Worm (Caenorhabditis elegans) whole organism, L4 larva: ENCODE results near the gene F22H10.2.
A peak's percentile ranks its signal among the peaks of the same experiment; 100 is the strongest.

Experiments used
- F37D6.2 ChIP-seq: sonication (generic microtip); optimal IDR thresholded peaks from 2 replicates; lab custom pipeline; 2016; ENCODE audit warnings: mild to moderate bottlenecking, missing genetic modification characterization, missing compliant biosample characterization
- T26A8.4 ChIP-seq: fragments of 200-800 bp; sonication (Bioruptor generic); IDR thresholded peaks from 2 replicates; pipeline ENCODE4 v1.3.6; 2022; ENCODE audit warnings: missing genetic modification characterization, missing compliant biosample characterization
- ama-1 ChIP-seq: fragments of 150-350 bp; optimal IDR thresholded peaks from 2 replicates; lab custom pipeline; 2014; ENCODE audit warnings: inconsistent platforms, mixed read lengths
- ceh-32 ChIP-seq: sonication (generic microtip); optimal IDR thresholded peaks from 2 replicates; lab custom pipeline; 2016; ENCODE audit warnings: mild to moderate bottlenecking, missing genetic modification characterization, missing compliant biosample characterization; ENCODE audit not compliant: poor library complexity
- ces-1 ChIP-seq: fragments of 150-350 bp; sonication (generic microtip); optimal IDR thresholded peaks from 4 replicates; lab custom pipeline; 2014; ENCODE audit warnings: missing biosample characterization, missing genetic modification reagents, missing genetic modification characterization
- ctbp-1 ChIP-seq: fragments of 200-800 bp; sonication (Bioruptor generic); IDR thresholded peaks from 2 replicates; pipeline ENCODE4 v1.3.6; 2022; ENCODE audit warnings: missing genetic modification reagents, missing genetic modification characterization, missing compliant biosample characterization
- daf-16 ChIP-seq, 3 experiments: sonication (generic microtip); optimal IDR thresholded peaks; 2 replicates each; lab custom pipeline; 2016 to 2017; ENCODE audit warnings: missing genetic modification characterization in 3 of 3, missing genetic modification reagents in 3 of 3, mild to moderate bottlenecking in 2 of 3, missing compliant biosample characterization in 2 of 3, missing biosample characterization in 1 of 3, moderate library complexity in 1 of 3
- dmd-6 ChIP-seq: fragments of 200-800 bp; sonication (Bioruptor generic); IDR thresholded peaks from 2 replicates; pipeline ENCODE4 v1.3.6; 2022; ENCODE audit warnings: missing genetic modification reagents, missing genetic modification characterization, missing compliant biosample characterization
- dpl-1 ChIP-seq: fragments of 150-350 bp; optimal IDR thresholded peaks from 2 replicates; lab custom pipeline; 2014; ENCODE audit warnings: missing biosample characterization, missing genetic modification reagents, missing genetic modification characterization
- dve-1 ChIP-seq: sonication (generic microtip); optimal IDR thresholded peaks from 2 replicates; lab custom pipeline; 2017; ENCODE audit warnings: antibody characterized with exemption, mild to moderate bottlenecking, missing genetic modification characterization, missing compliant biosample characterization; ENCODE audit not compliant: insufficient read depth
- fkh-10 ChIP-seq: fragments of 150-350 bp; optimal IDR thresholded peaks from 2 replicates; lab custom pipeline; 2014; ENCODE audit warnings: missing biosample characterization, missing genetic modification reagents, missing genetic modification characterization
- fos-1 ChIP-seq: fragments of 150-350 bp; optimal IDR thresholded peaks from 2 replicates; lab custom pipeline; 2014; ENCODE audit warnings: missing biosample characterization, missing genetic modification characterization
- gei-8 ChIP-seq: fragments of 200-800 bp; sonication (Bioruptor generic); optimal IDR thresholded peaks from 2 replicates; lab custom pipeline; 2018; ENCODE audit warnings: mild to moderate bottlenecking, missing genetic modification characterization, missing compliant biosample characterization
- hlh-11 ChIP-seq: fragments of 200-800 bp; sonication (Bioruptor generic); optimal IDR thresholded peaks from 2 replicates; lab custom pipeline; 2018; ENCODE audit warnings: mild to moderate bottlenecking, missing genetic modification characterization, missing compliant biosample characterization
- hlh-30 ChIP-seq: sonication (generic microtip); optimal IDR thresholded peaks from 2 replicates; lab custom pipeline; 2017; ENCODE audit warnings: antibody characterized with exemption, mild to moderate bottlenecking, missing genetic modification characterization, missing compliant biosample characterization; ENCODE audit not compliant: insufficient read depth
- lin-1 ChIP-seq: fragments of 200-800 bp; sonication (Bioruptor generic); IDR thresholded peaks from 2 replicates; pipeline ENCODE4 v1.3.6; 2022; ENCODE audit warnings: missing genetic modification reagents, missing genetic modification characterization, missing compliant biosample characterization
- lin-39 ChIP-seq: fragments of 150-350 bp; optimal IDR thresholded peaks from 2 replicates; lab custom pipeline; 2014; ENCODE audit warnings: missing biosample characterization, missing genetic modification reagents, missing genetic modification characterization
- lir-3 ChIP-seq: sonication (generic microtip); optimal IDR thresholded peaks from 2 replicates; lab custom pipeline; 2016; ENCODE audit warnings: mild to moderate bottlenecking, missing genetic modification characterization, missing compliant biosample characterization
- madf-9 ChIP-seq: fragments of 200-800 bp; sonication (Bioruptor generic); conservative IDR thresholded peaks from 2 replicates; pipeline ENCODE4 v1.3.6; 2022; ENCODE audit warnings: missing genetic modification reagents, missing genetic modification characterization, missing compliant biosample characterization
- mdl-1 ChIP-seq, 2 experiments: fragments of 150-350 bp in 1 of 2; sonication (generic microtip) in 1 of 2; optimal IDR thresholded peaks; 2 replicates each; lab custom pipeline; 2014 to 2017; ENCODE audit warnings: missing biosample characterization in 2 of 2, missing genetic modification characterization in 2 of 2
- mep-1 ChIP-seq: fragments of 150-350 bp; sonication (generic microtip); optimal IDR thresholded peaks from 3 replicates; lab custom pipeline; 2014; ENCODE audit warnings: missing biosample characterization, missing genetic modification characterization
- mes-2 ChIP-seq: sonication (generic microtip); optimal IDR thresholded peaks from 2 replicates; lab custom pipeline; 2016; ENCODE audit warnings: missing genotype, mild to moderate bottlenecking, missing genetic modification characterization, missing compliant biosample characterization; ENCODE audit not compliant: poor library complexity, severe bottlenecking
- mxl-3 ChIP-seq: fragments of 200-800 bp; sonication (Bioruptor generic); optimal IDR thresholded peaks from 2 replicates; lab custom pipeline; 2018; ENCODE audit warnings: mild to moderate bottlenecking, missing genetic modification characterization, missing compliant biosample characterization
- nhr-10 ChIP-seq: fragments of 150-350 bp; optimal IDR thresholded peaks from 2 replicates; lab custom pipeline; 2014; ENCODE audit warnings: missing biosample characterization, missing genetic modification characterization
- nhr-111 ChIP-seq: fragments of 200-800 bp; sonication (Bioruptor generic); optimal IDR thresholded peaks from 2 replicates; lab custom pipeline; 2018; ENCODE audit warnings: mild to moderate bottlenecking, missing genetic modification characterization, missing compliant biosample characterization
- nhr-28 ChIP-seq: fragments of 150-350 bp; optimal IDR thresholded peaks from 2 replicates; lab custom pipeline; 2014; ENCODE audit warnings: missing biosample characterization, missing genetic modification characterization
- nhr-41 ChIP-seq: fragments of 200-800 bp; sonication (Bioruptor generic); IDR thresholded peaks from 2 replicates; pipeline ENCODE4 v1.3.6; 2022; ENCODE audit warnings: missing genetic modification reagents, missing genetic modification characterization, missing compliant biosample characterization
- nhr-48 ChIP-seq: sonication (generic microtip); optimal IDR thresholded peaks from 2 replicates; lab custom pipeline; 2016; ENCODE audit warnings: mild to moderate bottlenecking, missing genetic modification characterization, missing compliant biosample characterization
- nhr-6 ChIP-seq: fragments of 150-350 bp; optimal IDR thresholded peaks from 2 replicates; lab custom pipeline; 2014; ENCODE audit warnings: missing biosample characterization, missing genetic modification characterization
- nhr-76 ChIP-seq: fragments of 150-350 bp; optimal IDR thresholded peaks from 2 replicates; lab custom pipeline; 2014; ENCODE audit warnings: missing biosample characterization, missing genetic modification characterization
- nhr-77 ChIP-seq: fragments of 150-350 bp; optimal IDR thresholded peaks from 2 replicates; lab custom pipeline; 2014; ENCODE audit warnings: missing biosample characterization, missing genetic modification characterization
- php-3 ChIP-seq: fragments of 200-800 bp; sonication (Bioruptor generic); IDR thresholded peaks from 2 replicates; pipeline ENCODE4 v1.3.6; 2022; ENCODE audit warnings: missing genetic modification reagents, missing genetic modification characterization, missing compliant biosample characterization
- pqm-1 ChIP-seq: sonication (generic microtip); optimal IDR thresholded peaks from 2 replicates; lab custom pipeline; 2017; ENCODE audit warnings: missing biosample characterization, missing genetic modification characterization
- sdz-12 ChIP-seq: fragments of 200-800 bp; sonication (Bioruptor generic); optimal IDR thresholded peaks from 2 replicates; lab custom pipeline; 2018; ENCODE audit warnings: mild to moderate bottlenecking, missing genetic modification characterization, missing compliant biosample characterization
- set-16 ChIP-seq: fragments of 200-800 bp; sonication (Bioruptor generic); IDR thresholded peaks from 2 replicates; pipeline ENCODE4 v1.3.6; 2022; ENCODE audit warnings: missing genetic modification reagents, missing genetic modification characterization, missing compliant biosample characterization
- snpc-1.2 ChIP-seq: fragments of 200-800 bp; sonication (Bioruptor generic); IDR thresholded peaks from 2 replicates; pipeline ENCODE4 v1.3.6; 2022; ENCODE audit warnings: missing genetic modification reagents, missing genetic modification characterization, missing compliant biosample characterization
- snpc-4 ChIP-seq: fragments of 150-350 bp; optimal IDR thresholded peaks from 2 replicates; lab custom pipeline; 2014; ENCODE audit warnings: missing biosample characterization, missing genetic modification characterization
- unc-130 ChIP-seq: sonication (generic microtip); optimal IDR thresholded peaks from 2 replicates; lab custom pipeline; 2016; ENCODE audit warnings: missing genetic modification reagents, missing genetic modification characterization, missing compliant biosample characterization
- unc-62 ChIP-seq, 3 experiments: fragments of 150-350 bp in 1 of 3; sonication (generic microtip); optimal IDR thresholded peaks in 2 of 3; peaks in 1 of 3; 1 replicate in 1 of 3; 2 replicates in 2 of 3; lab custom pipeline; 2014 to 2017; ENCODE audit warnings: missing biosample characterization in 3 of 3, missing genetic modification characterization in 3 of 3, missing genetic modification reagents in 3 of 3, missing genotype in 1 of 3
- zag-1 ChIP-seq: fragments of 150-350 bp; optimal IDR thresholded peaks from 2 replicates; lab custom pipeline; 2014; ENCODE audit warnings: missing biosample characterization, missing genetic modification characterization
- zip-2 ChIP-seq: fragments of 150-350 bp; optimal IDR thresholded peaks from 2 replicates; lab custom pipeline; 2014; ENCODE audit warnings: missing biosample characterization, missing genetic modification characterization
- ztf-11 ChIP-seq: fragments of 150-350 bp; optimal IDR thresholded peaks from 2 replicates; lab custom pipeline; 2014; ENCODE audit warnings: missing biosample characterization, missing genetic modification characterization

The F22H10.2 gene

ce11 chrX:16672661-16673060 lies 6.7 kb upstream of the F22H10.2 start:
- TF ChIP-seq daf-16 (GFP tag; optimal IDR thresholded peaks at IDR 0.05; lab: Kevin White, UChicago) (no peak), daf-16 (tag; optimal IDR thresholded peaks at IDR 0.05; lab: Kevin White, UChicago) (peak; percentile 99), mes-2 (tag; lab: Kevin White, UChicago) (peak; percentile 23), nhr-48 (tag; lab: Kevin White, UChicago) (no peak), unc-130 (GFP tag; lab: Kevin White, UChicago) (no peak), nhr-28 (tag; lab: Kevin White, UChicago) (peak; percentile 58), dmd-6 (GFP tag; lab: Robert Waterston, UW) (peak; percentile 53; the same call in 1 of the 2 replicates), pqm-1 (tag; lab: Kevin White, UChicago) (peak; percentile 63), php-3 (peak; percentile 70; the same call in 1 of the 2 replicates), lin-39 (tag; lab: Kevin White, UChicago) (no peak), dve-1 (tag; lab: Kevin White, UChicago) (peak; percentile 71), hlh-30 (tag; lab: Kevin White, UChicago) (peak; percentile 26), ctbp-1 (no peak), hlh-11 (peak; percentile 61), mdl-1 (tag; optimal IDR thresholded peaks at IDR 0.05; lab: Kevin White, UChicago) (peak in 1 of 2 experiments; percentile 18), nhr-111 (GFP tag; lab: Kevin White, UChicago) (no peak)

ce11 chrX:16674632-16675031 lies 4.7 kb upstream of the F22H10.2 start, which contains the start of gene tag-343:
Gene tag-343 (minus strand): TSS chrX:16674732.
- TF ChIP-seq T26A8.4 (GFP tag; lab: Robert Waterston, UW) (no peak), ama-1 (lab: Kevin White, UChicago) (no peak), hlh-11 (no peak), gei-8 (GFP tag; lab: Kevin White, UChicago) (no peak), zag-1 (tag; lab: Kevin White, UChicago) (no peak), ztf-11 (tag; lab: Kevin White, UChicago) (no peak), lir-3 (tag; lab: Kevin White, UChicago) (no peak), unc-130 (GFP tag; lab: Kevin White, UChicago) (no peak), nhr-76 (tag; lab: Kevin White, UChicago) (no peak), sdz-12 (GFP tag; lab: Kevin White, UChicago) (no peak), fkh-10 (GFP tag; lab: Kevin White, UChicago) (no peak), madf-9 (GFP tag; lab: Robert Waterston, UW) (no peak), snpc-4 (no peak), nhr-48 (tag; lab: Kevin White, UChicago) (no peak), nhr-10 (tag; lab: Kevin White, UChicago) (no peak), fos-1 (tag; lab: Kevin White, UChicago) (no peak), ces-1 (GFP tag; lab: Kevin White, UChicago) (no peak), ctbp-1 (no peak), ceh-32 (no peak)

- TF ChIP-seq daf-16 (GFP tag; optimal IDR thresholded peaks at IDR 0.05; lab: Kevin White, UChicago) (no peak), daf-16 (tag; optimal IDR thresholded peaks at IDR 0.05; lab: Kevin White, UChicago) (peak; percentile 55), set-16 (GFP tag; lab: Robert Waterston, UW) (no peak), php-3 (peak; percentile 75), F37D6.2 (no peak)
- TF ChIP-seq, all 104 proteins: peak for 2
These were observed 3.6 kb upstream of the F22H10.2 start for ce11 chrX:16675712-16676111.

- TF ChIP-seq hlh-30 (tag; lab: Kevin White, UChicago) = peak; percentile 53
- no peak for TF ChIP-seq lir-3 (tag; lab: Kevin White, UChicago)
- TF ChIP-seq php-3 = peak; percentile 73
- peak; percentile 27 for TF ChIP-seq ama-1 (lab: Kevin White, UChicago)
- TF ChIP-seq F37D6.2 = no peak
- TF ChIP-seq nhr-41 (GFP tag; lab: Robert Waterston, UW) = 0 out of 2 replicates have a peak, but pooled peaks have one; percentile 20
- no peak for TF ChIP-seq daf-16 (GFP tag; optimal IDR thresholded peaks at IDR 0.05; lab: Kevin White, UChicago)
- peak; percentile 16 for TF ChIP-seq daf-16 (tag; optimal IDR thresholded peaks at IDR 0.05; lab: Kevin White, UChicago)
- TF ChIP-seq dmd-6 (GFP tag; lab: Robert Waterston, UW) = peak; percentile 62
- TF ChIP-seq hlh-11 = peak; percentile 50
- peak; percentile 13 for TF ChIP-seq mes-2 (tag; lab: Kevin White, UChicago)
- peak; percentile 44 for TF ChIP-seq nhr-77 (tag; lab: Kevin White, UChicago)
- TF ChIP-seq pqm-1 (tag; lab: Kevin White, UChicago) = peak; percentile 73
- peak; percentile 39 for TF ChIP-seq nhr-28 (tag; lab: Kevin White, UChicago)
- TF ChIP-seq dpl-1 (GFP tag; lab: Kevin White, UChicago) = no peak
- peak; percentile 26 for TF ChIP-seq mep-1 (tag; lab: Kevin White, UChicago)
- no peak for TF ChIP-seq snpc-1.2
- peak; percentile 18; the same call in 1 of the 2 replicates for TF ChIP-seq lin-1 (GFP tag; lab: Robert Waterston, UW)
- TF ChIP-seq mxl-3 (GFP tag; lab: Kevin White, UChicago) = peak; percentile 3
- TF ChIP-seq nhr-6 (tag; lab: Kevin White, UChicago) = peak; percentile 7
- peak in 1 of 2 experiments; percentile 13 for TF ChIP-seq unc-62 (GFP tag; optimal IDR thresholded peaks at IDR 0.05 in 1 of 2; lab: Kevin White, UChicago)
- no peak for TF ChIP-seq unc-62 (tag; optimal IDR thresholded peaks at IDR 0.05; lab: Kevin White, UChicago)
- no peak for TF ChIP-seq zip-2 (tag; lab: Kevin White, UChicago)
These were observed 1.7 kb upstream of the F22H10.2 start, which contains the start of gene F22H10.3 for ce11 chrX:16677672-16678071. Gene F22H10.3 (minus strand): TSS chrX:16677707.
